Fruit fly (Drosophila melanogaster) whole organism, pupa: ENCODE results near the gene Tengl2.

Experiments
- CG10348 ChIP-seq: fragments of 200-800 bp; sonication (Bioruptor generic); IDR thresholded peaks from 2 replicates; pipeline ENCODE4 v1.3.6; 2022; ENCODE audit warnings: missing biosample characterization, missing genetic modification characterization
- CG12605 ChIP-seq: fragments of 200-800 bp; sonication (Bioruptor generic); IDR thresholded peaks from 2 replicates; pipeline ENCODE4 v1.3.6; 2022; ENCODE audit warnings: missing biosample characterization, missing genetic modification characterization
- CG13204 ChIP-seq: fragments of 200-800 bp; sonication (Bioruptor generic); optimal IDR thresholded peaks from 2 replicates; lab custom pipeline; 2018; ENCODE audit warnings: missing biosample characterization, mild to moderate bottlenecking, missing genetic modification characterization, moderate library complexity
- CG14655 ChIP-seq: fragments of 200-800 bp; sonication (Bioruptor generic); optimal IDR thresholded peaks from 3 replicates; lab custom pipeline; 2017; ENCODE audit warnings: mild to moderate bottlenecking, missing biosample characterization, missing genetic modification reagents, missing genetic modification characterization
- CG15710 ChIP-seq: fragments of 200-800 bp; sonication (Bioruptor generic); optimal IDR thresholded peaks from 2 replicates; lab custom pipeline; 2018; ENCODE audit warnings: missing biosample characterization, mild to moderate bottlenecking, missing genetic modification characterization, moderate library complexity
- CG17806 ChIP-seq: fragments of 200-800 bp; sonication (Bioruptor generic); optimal IDR thresholded peaks from 2 replicates; lab custom pipeline; 2018; ENCODE audit warnings: missing biosample characterization, mild to moderate bottlenecking, missing genetic modification characterization, moderate library complexity
- CG32121 ChIP-seq: fragments of 200-800 bp; sonication (Bioruptor generic); IDR thresholded peaks from 2 replicates; pipeline ENCODE4 v1.3.6; 2022; ENCODE audit warnings: missing biosample characterization, missing genetic modification characterization
- CG34367 ChIP-seq: fragments of 200-800 bp; sonication (Bioruptor generic); optimal IDR thresholded peaks from 2 replicates; lab custom pipeline; 2018; ENCODE audit warnings: missing biosample characterization, mild to moderate bottlenecking, missing genetic modification characterization
- CG4496 ChIP-seq: fragments of 200-800 bp; sonication (Bioruptor generic); IDR thresholded peaks from 3 replicates; pipeline ENCODE4 v1.3.6; 2022; ENCODE audit warnings: missing biosample characterization, missing genetic modification characterization
- CG8159 ChIP-seq: fragments of 200-800 bp; sonication (Bioruptor generic); optimal IDR thresholded peaks from 3 replicates; lab custom pipeline; 2018; ENCODE audit warnings: missing biosample characterization, mild to moderate bottlenecking, missing genetic modification characterization, moderate library complexity
- CG8301 ChIP-seq: fragments of 200-800 bp; sonication (Bioruptor generic); optimal IDR thresholded peaks from 2 replicates; lab custom pipeline; 2018; ENCODE audit warnings: missing biosample characterization, mild to moderate bottlenecking, missing genetic modification characterization
- CG9948 ChIP-seq: fragments of 200-800 bp; sonication (Bioruptor generic); optimal IDR thresholded peaks from 2 replicates; lab custom pipeline; 2018; ENCODE audit warnings: missing biosample characterization, mild to moderate bottlenecking, missing genetic modification characterization, moderate library complexity
- D1 ChIP-seq: fragments of 200-800 bp; sonication (Bioruptor generic); optimal IDR thresholded peaks from 2 replicates; lab custom pipeline; 2018; ENCODE audit warnings: missing biosample characterization, mild to moderate bottlenecking, missing genetic modification characterization, moderate library complexity
- EcR ChIP-seq: fragments of 200-800 bp; sonication (Bioruptor generic); optimal IDR thresholded peaks from 3 replicates; lab custom pipeline; 2019; ENCODE audit warnings: missing biosample characterization, missing genetic modification characterization, mild to moderate bottlenecking, moderate library complexity, missing genetic modification reagents
- Ets98B ChIP-seq: fragments of 200-800 bp; sonication (Bioruptor generic); IDR thresholded peaks from 2 replicates; pipeline ENCODE4 v1.3.6; 2022; ENCODE audit warnings: missing biosample characterization, missing genetic modification characterization
- Pif1A ChIP-seq: fragments of 200-800 bp; sonication (Bioruptor generic); optimal IDR thresholded peaks from 3 replicates; lab custom pipeline; 2016; ENCODE audit warnings: missing biosample characterization, missing genetic modification characterization
- Pif1B ChIP-seq: fragments of 200-800 bp; sonication (Bioruptor generic); optimal IDR thresholded peaks from 3 replicates; lab custom pipeline; 2016; ENCODE audit warnings: missing biosample characterization, missing genetic modification characterization
- Snoo ChIP-seq: fragments of 200-800 bp; sonication (Bioruptor generic); optimal IDR thresholded peaks from 3 replicates; lab custom pipeline; 2017; ENCODE audit warnings: missing biosample characterization, mild to moderate bottlenecking, missing genetic modification characterization, inconsistent platforms
- fd96Ca ChIP-seq: fragments of 200-800 bp; sonication (Bioruptor generic); IDR thresholded peaks from 3 replicates; pipeline ENCODE4 v1.3.6; 2022; ENCODE audit warnings: missing biosample characterization, missing genetic modification characterization
- gl ChIP-seq: fragments of 200-800 bp; sonication (Bioruptor generic); optimal IDR thresholded peaks from 2 replicates; lab custom pipeline; 2018; ENCODE audit warnings: missing biosample characterization, mild to moderate bottlenecking, missing genetic modification characterization
- rn ChIP-seq: fragments of 200-800 bp; sonication (Bioruptor generic); IDR thresholded peaks from 2 replicates; pipeline ENCODE4 v1.3.6; 2022; ENCODE audit warnings: missing biosample characterization, missing genetic modification characterization

Gene Tengl2

dm6 chr2L:2217067-2217684 is 22.0 kb downstream of the Tengl2 start, which contains the start of the genes CG15386, CG42371 and mio:
Gene CG15386, minus strand, starts transcription at chr2L:2217246.
Gene CG42371, minus strand, starts transcription at chr2L:2217246.
Gene mio, plus strand, starts transcription at chr2L:2217290.
- TF ChIP-seq CG13204 (GFP tag; lab: Kevin White, UChicago) (no peak), CG8301 (no peak), CG9948 (no peak), CG4496 (GFP tag; lab: Robert Waterston, UW) (peak; percentile 53; the same call in 2 of the 3 replicates), CG15710 (tag; lab: Kevin White, UChicago) (peak; percentile 12), Snoo (tag; lab: Kevin White, UChicago) (peak; percentile 18), gl (tag; lab: Kevin White, UChicago) (peak; percentile 29), CG17806 (tag; lab: Kevin White, UChicago) (no peak), rn (no peak), CG12605 (0 out of 2 replicates have a peak, but pooled peaks have one; percentile 24), CG14655 (GFP tag; lab: Kevin White, UChicago) (no peak), EcR (GFP tag; lab: Kevin White, UChicago) (peak; percentile 14)

dm6 chr2L:2216065-2216464 is 23.1 kb downstream of the Tengl2 start, which contains the start of gene daed:
Gene daed, minus strand, starts transcription at chr2L:2216311.
- no peak for TF ChIP-seq D1 (tag; lab: Kevin White, UChicago)
- no peak for TF ChIP-seq CG8159
- TF ChIP-seq Ets98B = no peak; the same call in 1 of the 2 replicates
- no peak for TF ChIP-seq CG8301
- no peak for TF ChIP-seq CG9948
- TF ChIP-seq Pif1A (GFP tag; lab: Kevin White, UChicago) = no peak
- no peak for TF ChIP-seq gl (tag; lab: Kevin White, UChicago)
- TF ChIP-seq CG32121 (GFP tag; lab: Robert Waterston, UW) = no peak
- TF ChIP-seq CG13204 (GFP tag; lab: Kevin White, UChicago) = no peak
- TF ChIP-seq CG34367 (tag; lab: Kevin White, UChicago) = no peak
- no peak for TF ChIP-seq Snoo (tag; lab: Kevin White, UChicago)
- no peak for TF ChIP-seq EcR (GFP tag; lab: Kevin White, UChicago)
- no peak for TF ChIP-seq CG15710 (tag; lab: Kevin White, UChicago)
- no peak for TF ChIP-seq CG17806 (tag; lab: Kevin White, UChicago)
- no peak for TF ChIP-seq CG4496 (GFP tag; lab: Robert Waterston, UW)
- no peak for TF ChIP-seq CG10348

dm6 chr2L:2214004-2214403 is 25.2 kb downstream of the Tengl2 start, which contains the start of the genes Uch and CG34174:
Gene Uch, minus strand, starts transcription at chr2L:2214211.
Gene CG34174, plus strand, starts transcription at chr2L:2214266.
- TF ChIP-seq CG9948 (no peak), rn (no peak), CG4496 (GFP tag; lab: Robert Waterston, UW) (no peak), Snoo (tag; lab: Kevin White, UChicago) (peak; percentile 15), Pif1A (GFP tag; lab: Kevin White, UChicago) (no peak), CG15710 (tag; lab: Kevin White, UChicago) (peak; percentile 67), CG17806 (tag; lab: Kevin White, UChicago) (no peak)

dm6 chr2L:2212478-2212877 is 26.7 kb downstream of the Tengl2 start, which contains the start of gene CG15385:
Gene CG15385, minus strand, starts transcription at chr2L:2212571.
- no peak for TF ChIP-seq CG13204 (GFP tag; lab: Kevin White, UChicago)
- TF ChIP-seq CG8159 = no peak
- no peak for TF ChIP-seq D1 (tag; lab: Kevin White, UChicago)

dm6 chr2L:2209002-2209401 is 30.2 kb downstream of the Tengl2 start, which contains the start of gene CG33124:
Gene CG33124, minus strand, starts transcription at chr2L:2209102.
- TF ChIP-seq CG13204 (GFP tag; lab: Kevin White, UChicago) (no peak), CG12605 (no peak)

- TF ChIP-seq CG13204 (GFP tag; lab: Kevin White, UChicago) (no peak), rn (no peak), CG4496 (GFP tag; lab: Robert Waterston, UW) (no peak), Pif1B (GFP tag; lab: Kevin White, UChicago) (no peak), CG8301 (no peak), CG10348 (no peak)
Measured at dm6 chr2L:2206066-2206465, 33.1 kb downstream of the Tengl2 start, which contains the start of gene CG31668. Gene CG31668, minus strand, starts transcription at chr2L:2206166.

dm6 chr2L:2202853-2203717 is 36.1 kb downstream of the Tengl2 start:
- TF ChIP-seq CG34367 (tag; lab: Kevin White, UChicago) (no peak), fd96Ca (GFP tag; lab: Robert Waterston, UW) (peak; percentile 81; the same call in 2 of the 3 replicates), Pif1A (GFP tag; lab: Kevin White, UChicago) (peak; percentile 30), CG8159 (peak; percentile 50), Snoo (tag; lab: Kevin White, UChicago) (peak; percentile 31), CG8301 (peak; percentile 56), Ets98B (peak; percentile 88), D1 (tag; lab: Kevin White, UChicago) (no peak), rn (peak; percentile 57; the same call in 1 of the 2 replicates), CG9948 (no peak), CG4496 (GFP tag; lab: Robert Waterston, UW) (peak; percentile 85), CG32121 (GFP tag; lab: Robert Waterston, UW) (peak; percentile 86), CG10348 (0 out of 2 replicates have a peak, but pooled peaks have one; percentile 6), CG13204 (GFP tag; lab: Kevin White, UChicago) (peak; percentile 96), CG17806 (tag; lab: Kevin White, UChicago) (no peak), CG15710 (tag; lab: Kevin White, UChicago) (no peak), CG12605 (peak; percentile 29; the same call in 1 of the 2 replicates), CG14655 (GFP tag; lab: Kevin White, UChicago) (peak; percentile 64), EcR (GFP tag; lab: Kevin White, UChicago) (peak; percentile 100), Pif1B (GFP tag; lab: Kevin White, UChicago) (peak; percentile 49), gl (tag; lab: Kevin White, UChicago) (peak; percentile 32)
